Fruit fly (Drosophila melanogaster) whole organism, pupa: Measurements from ENCODE around the gene FoxL1.

Experiments used
- CG12605 ChIP-seq: fragments of 200-800 bp; sonication (Bioruptor generic); IDR thresholded peaks from 2 replicates; pipeline ENCODE4 v1.3.6; 2022; ENCODE audit warnings: missing biosample characterization, missing genetic modification characterization
- CG15710 ChIP-seq: fragments of 200-800 bp; sonication (Bioruptor generic); optimal IDR thresholded peaks from 2 replicates; lab custom pipeline; 2018; ENCODE audit warnings: missing biosample characterization, mild to moderate bottlenecking, missing genetic modification characterization, moderate library complexity
- EcR ChIP-seq: fragments of 200-800 bp; sonication (Bioruptor generic); optimal IDR thresholded peaks from 3 replicates; lab custom pipeline; 2019; ENCODE audit warnings: missing biosample characterization, missing genetic modification characterization, mild to moderate bottlenecking, moderate library complexity, missing genetic modification reagents
- Pif1A ChIP-seq: fragments of 200-800 bp; sonication (Bioruptor generic); optimal IDR thresholded peaks from 3 replicates; lab custom pipeline; 2016; ENCODE audit warnings: missing biosample characterization, missing genetic modification characterization

dm6 chr3L:4024464-4024863 lies 5.8 kb downstream of the FoxL1 start:
- TF ChIP-seq CG12605 (GFP tag; lab: Robert Waterston, UW): no peak
- TF ChIP-seq Pif1A (GFP tag; lab: Kevin White, UChicago): no peak
- TF ChIP-seq EcR: no peak
- no peak for TF ChIP-seq CG15710 (tag; lab: Kevin White, UChicago)
